Fruit fly (Drosophila melanogaster) whole organism, embryonic: ENCODE measurements around the gene mRpS18C.
A peak's percentile ranks its signal among the peaks of the same experiment; 100 is the strongest.

Experiments used
- Bgb ChIP-seq: fragments of 200-800 bp; sonication (Bioruptor generic); IDR thresholded peaks from 2 replicates; pipeline ENCODE4 v1.3.6; 2022; ENCODE audit warnings: missing biosample characterization, missing genetic modification characterization; ENCODE audit not compliant: partially characterized antibody
- CG10147 ChIP-seq: fragments of 200-800 bp; sonication (Bioruptor generic); optimal IDR thresholded peaks from 2 replicates; lab custom pipeline; 2019; ENCODE audit warnings: missing biosample characterization, mild to moderate bottlenecking, missing genetic modification characterization, moderate library complexity
- CG10462 ChIP-seq: fragments of 200-800 bp; sonication (Bioruptor generic); optimal IDR thresholded peaks from 2 replicates; lab custom pipeline; 2016; ENCODE audit warnings: missing biosample characterization, missing genetic modification characterization
- CG12104 ChIP-seq: fragments of 200-800 bp; sonication (Bioruptor generic); optimal IDR thresholded peaks from 3 replicates; lab custom pipeline; 2016; ENCODE audit warnings: missing biosample characterization, missing genetic modification characterization
- CG15479 ChIP-seq: fragments of 200-800 bp; sonication (Bioruptor generic); optimal IDR thresholded peaks from 3 replicates; lab custom pipeline; 2019; ENCODE audit warnings: missing biosample characterization, mild to moderate bottlenecking, missing genetic modification characterization, moderate library complexity
- CG1647 ChIP-seq: fragments of 200-800 bp; sonication (Bioruptor generic); optimal IDR thresholded peaks from 3 replicates; lab custom pipeline; 2016; ENCODE audit warnings: missing biosample characterization, missing genetic modification characterization
- CG17328 ChIP-seq: fragments of 200-800 bp; sonication (Bioruptor generic); IDR thresholded peaks from 2 replicates; pipeline ENCODE4 v1.3.6; 2022; ENCODE audit warnings: missing biosample characterization, missing genetic modification characterization
- CG17802 ChIP-seq: fragments of 200-800 bp; sonication (Bioruptor generic); optimal IDR thresholded peaks from 2 replicates; lab custom pipeline; 2018; ENCODE audit warnings: missing biosample characterization, mild to moderate bottlenecking, missing genetic modification characterization, moderate library complexity
- CG1792 ChIP-seq: fragments of 200-800 bp; sonication (Bioruptor generic); optimal IDR thresholded peaks from 2 replicates; lab custom pipeline; 2016; ENCODE audit warnings: missing biosample characterization, missing genetic modification characterization
- CG18011 ChIP-seq: fragments of 200-800 bp; sonication (Bioruptor generic); optimal IDR thresholded peaks from 2 replicates; lab custom pipeline; 2017; ENCODE audit warnings: missing biosample characterization, missing genetic modification characterization, mild to moderate bottlenecking, moderate library complexity, missing genotype
- CG18619 ChIP-seq: fragments of 200-800 bp; sonication (Bioruptor generic); optimal IDR thresholded peaks from 3 replicates; lab custom pipeline; 2017; ENCODE audit warnings: missing biosample characterization, mild to moderate bottlenecking, missing genetic modification characterization
- CG31388 ChIP-seq: fragments of 200-800 bp; sonication (Bioruptor generic); optimal IDR thresholded peaks from 2 replicates; lab custom pipeline; 2016; ENCODE audit warnings: missing biosample characterization, missing genetic modification characterization
- CG34376 ChIP-seq: fragments of 200-800 bp; sonication (Bioruptor generic); optimal IDR thresholded peaks from 2 replicates; lab custom pipeline; 2018; ENCODE audit warnings: missing biosample characterization, mild to moderate bottlenecking, missing genetic modification characterization
- CG3847 ChIP-seq: fragments of 200-800 bp; sonication (Bioruptor generic); IDR thresholded peaks from 2 replicates; pipeline ENCODE4 v1.3.6; 2022; ENCODE audit warnings: missing biosample characterization, missing genetic modification characterization
- CG4360 ChIP-seq: fragments of 200-800 bp; sonication (Bioruptor generic); IDR thresholded peaks from 2 replicates; pipeline ENCODE4 v1.3.6; 2022; ENCODE audit warnings: missing biosample characterization, missing genetic modification characterization
- CG4404 ChIP-seq: fragments of 200-800 bp; sonication (Bioruptor generic); IDR thresholded peaks from 2 replicates; pipeline ENCODE4 v1.3.6; 2022; ENCODE audit warnings: missing biosample characterization, missing genetic modification characterization
- CG7271 ChIP-seq: fragments of 200-800 bp; sonication (Bioruptor generic); optimal IDR thresholded peaks from 2 replicates; lab custom pipeline; 2018; ENCODE audit warnings: missing biosample characterization, mild to moderate bottlenecking, missing genetic modification characterization, moderate library complexity
- CG7556 ChIP-seq: fragments of 200-800 bp; sonication (Bioruptor generic); optimal IDR thresholded peaks from 2 replicates; lab custom pipeline; 2017; ENCODE audit warnings: missing biosample characterization, mild to moderate bottlenecking, missing genetic modification characterization
- Deaf1 ChIP-seq: fragments of 200-800 bp; optimal IDR thresholded peaks from 3 replicates; lab custom pipeline; 2019; ENCODE audit warnings: missing biosample characterization, mild to moderate bottlenecking, missing genetic modification characterization, moderate library complexity
- E2f1 ChIP-seq: fragments of 200-800 bp; sonication (Bioruptor generic); IDR thresholded peaks from 2 replicates; pipeline ENCODE4 v1.3.6; 2022; ENCODE audit warnings: missing biosample characterization, missing genetic modification characterization
- Hmr ChIP-seq: fragments of 200-800 bp; sonication (Bioruptor generic); optimal IDR thresholded peaks from 3 replicates; lab custom pipeline; 2017; ENCODE audit warnings: mild to moderate bottlenecking, missing biosample characterization, missing genetic modification reagents, missing genetic modification characterization
- MTF-1 ChIP-seq: fragments of 200-800 bp; sonication (Bioruptor generic); optimal IDR thresholded peaks from 2 replicates; lab custom pipeline; 2018; ENCODE audit warnings: missing biosample characterization, mild to moderate bottlenecking, missing genetic modification characterization, borderline replicate concordance
- Med ChIP-seq: fragments of 200-800 bp; sonication (Bioruptor generic); peaks from one replicate; lab custom pipeline; 2016; ENCODE audit warnings: missing biosample characterization, missing genetic modification characterization, mild to moderate bottlenecking, inconsistent platforms, moderate library complexity
- Nf-YC ChIP-seq: fragments of 200-800 bp; optimal IDR thresholded peaks from 3 replicates; lab custom pipeline; 2019; ENCODE audit warnings: missing biosample characterization, mild to moderate bottlenecking, missing genetic modification characterization, moderate library complexity
- Oli ChIP-seq: fragments of 200-800 bp; sonication (Bioruptor generic); optimal IDR thresholded peaks from 2 replicates; lab custom pipeline; 2018; ENCODE audit warnings: missing biosample characterization, mild to moderate bottlenecking, missing genetic modification characterization, moderate library complexity
- Side ChIP-seq: fragments of 200-800 bp; sonication (Bioruptor generic); optimal IDR thresholded peaks from 2 replicates; lab custom pipeline; 2016; ENCODE audit warnings: missing biosample characterization, missing genetic modification characterization
- Stat92E ChIP-seq, 3 experiments: fragments of >200 bp in 2 of 3; fragments of 200-800 bp in 1 of 3; sonication (Bioruptor generic) in 1 of 3; optimal IDR thresholded peaks; 2 replicates each; lab custom pipeline; 2017 to 2019; ENCODE audit warnings: missing biosample characterization in 3 of 3, missing genetic modification characterization in 3 of 3, mild to moderate bottlenecking in 1 of 3, moderate library complexity in 1 of 3
- Trl ChIP-seq, 3 experiments: fragments of >200 bp in 2 of 3; fragments of 200-800 bp in 1 of 3; sonication (Bioruptor generic) in 1 of 3; optimal IDR thresholded peaks; 2 replicates in 1 of 3; 3 replicates in 2 of 3; lab custom pipeline; 2016 to 2017; ENCODE audit warnings: missing biosample characterization in 1 of 3, missing genetic modification characterization in 1 of 3
- ab ChIP-seq: fragments of 200-800 bp; sonication (Bioruptor generic); optimal IDR thresholded peaks from 2 replicates; lab custom pipeline; 2016; ENCODE audit warnings: missing biosample characterization, missing genetic modification characterization
- abd-A ChIP-seq: fragments of 200-800 bp; sonication (Bioruptor generic); optimal IDR thresholded peaks from 3 replicates; lab custom pipeline; 2019; ENCODE audit warnings: missing biosample characterization, mild to moderate bottlenecking, missing genetic modification characterization, moderate library complexity
- aop ChIP-seq: fragments of 200-800 bp; sonication (Bioruptor generic); IDR thresholded peaks from 2 replicates; pipeline ENCODE4 v1.3.6; 2022; ENCODE audit warnings: missing biosample characterization, missing genetic modification characterization
- az2 ChIP-seq: fragments of 200-800 bp; sonication (Bioruptor generic); optimal IDR thresholded peaks from 3 replicates; lab custom pipeline; 2016; ENCODE audit warnings: missing biosample characterization, missing genetic modification characterization
- chn ChIP-seq: fragments of 200-800 bp; sonication (Bioruptor generic); optimal IDR thresholded peaks from 2 replicates; lab custom pipeline; 2016; ENCODE audit warnings: missing biosample characterization, missing genetic modification characterization
- dmrt11E ChIP-seq: fragments of 200-800 bp; sonication (Bioruptor generic); optimal IDR thresholded peaks from 3 replicates; lab custom pipeline; 2018; ENCODE audit warnings: missing biosample characterization, mild to moderate bottlenecking, missing genetic modification characterization, moderate library complexity
- dpn ChIP-seq, 2 experiments: fragments of 200-800 bp; sonication (Bioruptor generic); optimal IDR thresholded peaks; 3 replicates each; lab custom pipeline; 2016; ENCODE audit warnings: missing biosample characterization in 2 of 2, missing genetic modification characterization in 2 of 2
- en ChIP-seq: fragments of 200-800 bp; sonication (Bioruptor generic); optimal IDR thresholded peaks from 2 replicates; lab custom pipeline; 2016; ENCODE audit warnings: missing biosample characterization, missing genetic modification characterization
- esg ChIP-seq: fragments of 200-800 bp; sonication (Bioruptor generic); conservative IDR thresholded peaks from 2 replicates; pipeline ENCODE4 v1.3.6; 2022; ENCODE audit warnings: missing biosample characterization, missing genetic modification characterization
- fd3F ChIP-seq: fragments of 200-800 bp; sonication (Bioruptor generic); optimal IDR thresholded peaks from 2 replicates; lab custom pipeline; 2018; ENCODE audit warnings: missing biosample characterization, mild to moderate bottlenecking, missing genetic modification characterization, moderate library complexity
- gt ChIP-seq: fragments of 200-800 bp; sonication (Bioruptor generic); IDR thresholded peaks from 2 replicates; pipeline ENCODE4 v1.3.6; 2022; ENCODE audit warnings: missing biosample characterization, missing genetic modification characterization
- lmd ChIP-seq: fragments of 200-800 bp; sonication (Bioruptor generic); IDR thresholded peaks from 2 replicates; pipeline ENCODE4 v1.3.6; 2022; ENCODE audit warnings: missing biosample characterization, missing genetic modification characterization
- maf-S ChIP-seq: fragments of 200-800 bp; sonication (Bioruptor generic); optimal IDR thresholded peaks from 2 replicates; lab custom pipeline; 2016; ENCODE audit warnings: missing biosample characterization, missing genetic modification characterization
- ranshi ChIP-seq: fragments of 200-800 bp; sonication (Bioruptor generic); IDR thresholded peaks from 2 replicates; pipeline ENCODE4 v1.3.6; 2022; ENCODE audit warnings: missing biosample characterization, missing genetic modification characterization
- repo ChIP-seq: fragments of 200-800 bp; sonication (Bioruptor generic); optimal IDR thresholded peaks from 2 replicates; lab custom pipeline; 2016; ENCODE audit warnings: missing biosample characterization, missing genetic modification characterization
- run ChIP-seq: fragments of 200-800 bp; sonication (Bioruptor generic); optimal IDR thresholded peaks from 3 replicates; lab custom pipeline; 2018; ENCODE audit warnings: missing biosample characterization, mild to moderate bottlenecking, missing genetic modification characterization
- scrt ChIP-seq: fragments of 200-800 bp; sonication (Bioruptor generic); optimal IDR thresholded peaks from 2 replicates; lab custom pipeline; 2018; ENCODE audit warnings: missing biosample characterization, mild to moderate bottlenecking, missing genetic modification characterization, moderate library complexity
- so ChIP-seq: fragments of 200-800 bp; sonication (Bioruptor generic); IDR thresholded peaks from 3 replicates; pipeline ENCODE4 v1.3.6; 2022; ENCODE audit warnings: missing biosample characterization, missing genetic modification characterization
- vvl ChIP-seq: fragments of 200-800 bp; sonication (Bioruptor generic); IDR thresholded peaks from 2 replicates; pipeline ENCODE4 v1.3.6; 2022; ENCODE audit warnings: missing biosample characterization, missing genetic modification characterization
- wor ChIP-seq: fragments of 200-800 bp; sonication (Bioruptor generic); IDR thresholded peaks from 2 replicates; pipeline ENCODE4 v1.3.6; 2022; ENCODE audit warnings: missing biosample characterization, missing genetic modification characterization

mRpS18C gene

dm6 chr3R:30386759-30387437 lies 36.9 kb upstream of the mRpS18C start (continued):
- TF ChIP-seq run (no peak), CG12104 (GFP tag; lab: Kevin White, UChicago) (no peak), CG10462 (peak; percentile 75), CG4360 (GFP tag; lab: Robert Waterston, UW) (0 out of 2 replicates have a peak, but pooled peaks have one; percentile 28), vvl (GFP tag; lab: Robert Waterston, UW) (peak; percentile 87), aop (0 out of 2 replicates have a peak, but pooled peaks have one; percentile 28), CG17328 (GFP tag; lab: Robert Waterston, UW) (no peak), Trl (optimal IDR thresholded peaks at IDR 0.05; lab: Kevin White, UChicago) (peak; percentile 88 to 90), Trl (GFP tag; optimal IDR thresholded peaks at IDR 0.05; lab: Kevin White, UChicago) (no peak), CG15479 (GFP tag; lab: Kevin White, UChicago) (peak; percentile 82), so (GFP tag; lab: Robert Waterston, UW) (peak; percentile 16; the same call in 1 of the 3 replicates), dmrt11E (tag; lab: Kevin White, UChicago) (no peak), scrt (GFP tag; lab: Kevin White, UChicago) (peak; percentile 4), esg (GFP tag; lab: Robert Waterston, UW) (no peak), repo (GFP tag; lab: Kevin White, UChicago) (no peak), CG7271 (tag; lab: Kevin White, UChicago) (no peak), CG1647 (no peak)

dm6 chr3R:30387515-30388178 lies 36.1 kb upstream of the mRpS18C start, which contains the start of the genes Fer2LCH and Fer1HCH:
TSS of gene Fer2LCH (plus strand) at chr3R:30387804.
TSS of gene Fer1HCH (minus strand) at chr3R:30388178.
- no peak for TF ChIP-seq fd3F (GFP tag; lab: Kevin White, UChicago)
- no peak for TF ChIP-seq chn (GFP tag; lab: Kevin White, UChicago)
- TF ChIP-seq Deaf1 (tag; lab: Kevin White, UChicago) = peak; percentile 28
- no peak for TF ChIP-seq CG34376 (GFP tag; lab: Kevin White, UChicago)
- TF ChIP-seq Med (GFP tag; lab: Kevin White, UChicago) = peak; percentile 11
- no peak for TF ChIP-seq Side
- TF ChIP-seq en (GFP tag; lab: Kevin White, UChicago) = no peak
- TF ChIP-seq dpn (GFP tag; optimal IDR thresholded peaks at IDR 0.05; lab: Kevin White, UChicago) = no peak
- TF ChIP-seq wor (GFP tag; lab: Robert Waterston, UW) = no peak
- TF ChIP-seq CG18619 (GFP tag; lab: Kevin White, UChicago) = no peak
- TF ChIP-seq CG31388 (GFP tag; lab: Kevin White, UChicago) = no peak
- TF ChIP-seq MTF-1 = peak; percentile 96
- no peak for TF ChIP-seq Oli
- no peak for TF ChIP-seq CG10147
- no peak for TF ChIP-seq gt
- no peak for TF ChIP-seq abd-A (tag; lab: Kevin White, UChicago)
- no peak for TF ChIP-seq ranshi
- TF ChIP-seq CG18011 (GFP tag; lab: Kevin White, UChicago) = no peak
- no peak for TF ChIP-seq CG1792 (GFP tag; lab: Kevin White, UChicago)
- TF ChIP-seq CG3847 (GFP tag; lab: Robert Waterston, UW) = no peak
- TF ChIP-seq az2 = no peak
- TF ChIP-seq Bgb = peak; percentile 48; the same call in 1 of the 2 replicates
- TF ChIP-seq CG4404 (GFP tag; lab: Robert Waterston, UW) = no peak
- no peak for TF ChIP-seq lmd (GFP tag; lab: Robert Waterston, UW)
- no peak for TF ChIP-seq Stat92E (GFP tag; optimal IDR thresholded peaks at IDR 0.05; lab: Kevin White, UChicago)
- no peak for TF ChIP-seq maf-S (GFP tag; lab: Kevin White, UChicago)
- TF ChIP-seq E2f1 (GFP tag; lab: Robert Waterston, UW) = no peak
- TF ChIP-seq CG17802 (tag; lab: Kevin White, UChicago) = no peak
- TF ChIP-seq ab (GFP tag; lab: Kevin White, UChicago) = no peak
- TF ChIP-seq Nf-YC (tag; lab: Kevin White, UChicago) = no peak
- TF ChIP-seq CG7556 (GFP tag; lab: Kevin White, UChicago) = no peak
- no peak for TF ChIP-seq Hmr (GFP tag; lab: Kevin White, UChicago)
